Worm (Caenorhabditis elegans) whole organism, L4 larva: ENCODE results near the gene C05D12.1.

Source experiments
- F44E2.7 ChIP-seq: fragments of 200-800 bp; sonication (Bioruptor generic); IDR thresholded peaks from 2 replicates; pipeline ENCODE4 v2.1.2; 2022; ENCODE audit warnings: missing genetic modification characterization, missing compliant biosample characterization
- ZK337.2 ChIP-seq: fragments of 200-800 bp; sonication (Bioruptor generic); IDR thresholded peaks from 2 replicates; pipeline ENCODE4 v1.3.6; 2022; ENCODE audit warnings: missing genetic modification reagents, missing genetic modification characterization, missing compliant biosample characterization
- aha-1 ChIP-seq: fragments of 150-350 bp; peaks from one replicate; lab custom pipeline; 2014; ENCODE audit warnings: missing biosample characterization, missing genetic modification characterization
- ceh-28 ChIP-seq: fragments of 150-350 bp; optimal IDR thresholded peaks from 2 replicates; lab custom pipeline; 2014; ENCODE audit warnings: missing biosample characterization, missing genetic modification reagents, missing genetic modification characterization
- ceh-82 ChIP-seq: sonication (generic microtip); optimal IDR thresholded peaks from 2 replicates; lab custom pipeline; 2017; ENCODE audit warnings: missing biosample characterization, missing genetic modification characterization
- daf-19 ChIP-seq: fragments of 200-800 bp; sonication (Bioruptor generic); conservative IDR thresholded peaks from 2 replicates; pipeline ENCODE4 v1.3.6; 2022; ENCODE audit warnings: missing genetic modification characterization, missing compliant biosample characterization
- dmd-8 ChIP-seq: fragments of 200-800 bp; sonication (Bioruptor generic); IDR thresholded peaks from 2 replicates; pipeline ENCODE4 v1.3.6; 2022; ENCODE audit warnings: missing genetic modification characterization, missing compliant biosample characterization
- dve-1 ChIP-seq: sonication (generic microtip); optimal IDR thresholded peaks from 2 replicates; lab custom pipeline; 2017; ENCODE audit warnings: antibody characterized with exemption, mild to moderate bottlenecking, missing genetic modification characterization, missing compliant biosample characterization; ENCODE audit not compliant: insufficient read depth
- gei-8 ChIP-seq: fragments of 200-800 bp; sonication (Bioruptor generic); optimal IDR thresholded peaks from 2 replicates; lab custom pipeline; 2018; ENCODE audit warnings: mild to moderate bottlenecking, missing genetic modification characterization, missing compliant biosample characterization
- hif-1 ChIP-seq, 2 experiments: sonication (generic microtip); optimal IDR thresholded peaks; 2 replicates each; lab custom pipeline; 2016 to 2017; ENCODE audit warnings: missing compliant biosample characterization in 2 of 2, missing genetic modification characterization in 2 of 2, missing genetic modification reagents in 2 of 2, missing genotype in 2 of 2, mild to moderate bottlenecking in 1 of 2
- lim-7 ChIP-seq: fragments of 200-800 bp; sonication (Bioruptor generic); IDR thresholded peaks from 2 replicates; pipeline ENCODE4 v1.3.6; 2022; ENCODE audit warnings: missing genetic modification characterization, missing compliant biosample characterization
- lin-1 ChIP-seq: fragments of 200-800 bp; sonication (Bioruptor generic); IDR thresholded peaks from 2 replicates; pipeline ENCODE4 v1.3.6; 2022; ENCODE audit warnings: missing genetic modification reagents, missing genetic modification characterization, missing compliant biosample characterization
- lin-13 ChIP-seq: fragments of 150-350 bp; optimal IDR thresholded peaks from 2 replicates; lab custom pipeline; 2014; ENCODE audit warnings: missing biosample characterization, missing genetic modification reagents, missing genetic modification characterization
- lin-39 ChIP-seq: fragments of 150-350 bp; optimal IDR thresholded peaks from 2 replicates; lab custom pipeline; 2014; ENCODE audit warnings: missing biosample characterization, missing genetic modification reagents, missing genetic modification characterization
- madf-5 ChIP-seq, 2 experiments: fragments of 200-800 bp; sonication (Bioruptor generic); IDR thresholded peaks; 2 replicates each; pipeline ENCODE4 v1.3.6; 2022; ENCODE audit warnings: missing compliant biosample characterization in 2 of 2, missing genetic modification characterization in 2 of 2
- mdl-1 ChIP-seq, 2 experiments: fragments of 150-350 bp in 1 of 2; sonication (generic microtip) in 1 of 2; optimal IDR thresholded peaks; 2 replicates each; lab custom pipeline; 2014 to 2017; ENCODE audit warnings: missing biosample characterization in 2 of 2, missing genetic modification characterization in 2 of 2
- mep-1 ChIP-seq: fragments of 150-350 bp; sonication (generic microtip); optimal IDR thresholded peaks from 3 replicates; lab custom pipeline; 2014; ENCODE audit warnings: missing biosample characterization, missing genetic modification characterization
- mxl-3 ChIP-seq: fragments of 200-800 bp; sonication (Bioruptor generic); optimal IDR thresholded peaks from 2 replicates; lab custom pipeline; 2018; ENCODE audit warnings: mild to moderate bottlenecking, missing genetic modification characterization, missing compliant biosample characterization
- nhr-10 ChIP-seq: fragments of 150-350 bp; optimal IDR thresholded peaks from 2 replicates; lab custom pipeline; 2014; ENCODE audit warnings: missing biosample characterization, missing genetic modification characterization
- nhr-102 ChIP-seq: sonication (generic microtip); optimal IDR thresholded peaks from 2 replicates; lab custom pipeline; 2016; ENCODE audit warnings: mild to moderate bottlenecking, missing genetic modification characterization, moderate library complexity, missing compliant biosample characterization
- nhr-11 ChIP-seq: fragments of 150-350 bp; optimal IDR thresholded peaks from 2 replicates; lab custom pipeline; 2014; ENCODE audit warnings: missing biosample characterization, missing genetic modification characterization
- nhr-41 ChIP-seq: fragments of 200-800 bp; sonication (Bioruptor generic); IDR thresholded peaks from 2 replicates; pipeline ENCODE4 v1.3.6; 2022; ENCODE audit warnings: missing genetic modification reagents, missing genetic modification characterization, missing compliant biosample characterization
- nhr-48 ChIP-seq: sonication (generic microtip); optimal IDR thresholded peaks from 2 replicates; lab custom pipeline; 2016; ENCODE audit warnings: mild to moderate bottlenecking, missing genetic modification characterization, missing compliant biosample characterization
- nhr-76 ChIP-seq: fragments of 150-350 bp; optimal IDR thresholded peaks from 2 replicates; lab custom pipeline; 2014; ENCODE audit warnings: missing biosample characterization, missing genetic modification characterization
- php-3 ChIP-seq: fragments of 200-800 bp; sonication (Bioruptor generic); IDR thresholded peaks from 2 replicates; pipeline ENCODE4 v1.3.6; 2022; ENCODE audit warnings: missing genetic modification reagents, missing genetic modification characterization, missing compliant biosample characterization
- snpc-4 ChIP-seq: fragments of 150-350 bp; optimal IDR thresholded peaks from 2 replicates; lab custom pipeline; 2014; ENCODE audit warnings: missing biosample characterization, missing genetic modification characterization
- spr-1 ChIP-seq: sonication (generic microtip); optimal IDR thresholded peaks from 2 replicates; lab custom pipeline; 2016; ENCODE audit warnings: mild to moderate bottlenecking, missing genetic modification characterization, missing compliant biosample characterization
- tra-1 ChIP-seq: fragments of 200-800 bp; sonication (Bioruptor generic); IDR thresholded peaks from 2 replicates; pipeline ENCODE4 v1.3.6; 2022; ENCODE audit warnings: missing genetic modification reagents, missing genetic modification characterization, missing compliant biosample characterization
- zag-1 ChIP-seq: fragments of 150-350 bp; optimal IDR thresholded peaks from 2 replicates; lab custom pipeline; 2014; ENCODE audit warnings: missing biosample characterization, missing genetic modification characterization

C05D12.1 gene

ce11 chrII:11376598-11377108 is 38.9 kb downstream of the C05D12.1 start (continued):
- TF ChIP-seq nhr-76 (tag; lab: Kevin White, UChicago) (no peak), nhr-102 (tag; lab: Kevin White, UChicago) (peak; percentile 76), nhr-10 (tag; lab: Kevin White, UChicago) (no peak), aha-1 (tag; lab: Kevin White, UChicago) (peak; percentile 82), gei-8 (peak; percentile 84), mxl-3 (GFP tag; lab: Kevin White, UChicago) (no peak), madf-5 (GFP tag; IDR thresholded peaks at IDR 0.05; lab: Robert Waterston, UW) (0 out of 4 replicates have a peak, but pooled peaks of 1 of the 2 experiments have one; percentile 48), ceh-82 (tag; lab: Kevin White, UChicago) (no peak), zag-1 (tag; lab: Kevin White, UChicago) (no peak), mep-1 (tag; lab: Kevin White, UChicago) (peak; percentile 61), nhr-48 (tag; lab: Kevin White, UChicago) (peak; percentile 70), spr-1 (tag; lab: Kevin White, UChicago) (peak; percentile 76), ceh-28 (no peak), tra-1 (GFP tag; lab: Robert Waterston, UW) (0 out of 2 replicates have a peak, but pooled peaks have one; percentile 60), lin-1 (GFP tag; lab: Robert Waterston, UW) (peak; percentile 65; the same call in 1 of the 2 replicates), daf-19 (GFP tag; lab: Robert Waterston, UW) (0 out of 2 replicates have a peak, but pooled peaks have one; percentile 56), mdl-1 (tag; optimal IDR thresholded peaks at IDR 0.05; lab: Kevin White, UChicago) (no peak), dve-1 (tag; lab: Kevin White, UChicago) (no peak), ZK337.2 (GFP tag; lab: Robert Waterston, UW) (no peak), hif-1 (tag; optimal IDR thresholded peaks at IDR 0.05; lab: Kevin White, UChicago) (peak in 1 of 2 experiments; percentile 32), lin-13 (GFP tag; lab: Kevin White, UChicago) (peak; percentile 51), lim-7 (GFP tag; lab: Robert Waterston, UW) (no peak; the same call in 1 of the 2 replicates), F44E2.7 (peak; percentile 74; the same call in 1 of the 2 replicates), dmd-8 (GFP tag; lab: Robert Waterston, UW) (peak; percentile 10; the same call in 1 of the 2 replicates), lin-39 (tag; lab: Kevin White, UChicago) (no peak), snpc-4 (tag; lab: Kevin White, UChicago) (peak; percentile 85), php-3 (GFP tag; lab: Robert Waterston, UW) (peak; percentile 65)
- TF ChIP-seq, all 104 proteins: peak for 55

- TF ChIP-seq nhr-11 (tag; lab: Kevin White, UChicago) (peak; percentile 52), zag-1 (tag; lab: Kevin White, UChicago) (no peak)
Measured at ce11 chrII:11376026-11376425, 39.5 kb downstream of the C05D12.1 start.

ce11 chrII:11371981-11372380 is 43.6 kb downstream of the C05D12.1 start, which contains the start of gene C33B4.2:
TSS of gene C33B4.2 (minus strand) at chrII:11372145.
- TF ChIP-seq mxl-3 (GFP tag; lab: Kevin White, UChicago) (peak; percentile 22), nhr-41 (GFP tag; lab: Robert Waterston, UW) (no peak), nhr-48 (tag; lab: Kevin White, UChicago) (peak; percentile 46), madf-5 (GFP tag; IDR thresholded peaks at IDR 0.05; lab: Robert Waterston, UW) (no peak)
